Worm (Caenorhabditis elegans): ENCODE results near the gene Y55F3AM.11.

ce11 chrIV:1013233-1013798 is 30.9 kb downstream of the Y55F3AM.11 start:
- TF ChIP-seq mab-5 (tag; optimal IDR thresholded peaks at IDR 0.05) (no peak), elt-1 (tag; optimal IDR thresholded peaks at IDR 0.05) (no peak), nhr-10 (tag; optimal IDR thresholded peaks at IDR 0.05) (no peak), nhr-11 (tag; optimal IDR thresholded peaks at IDR 0.05) (no peak), nhr-6 (tag; optimal IDR thresholded peaks at IDR 0.05) (no peak), unc-62 (GFP tag; optimal IDR thresholded peaks at IDR 0.05) (no peak), ztf-11 (tag; optimal IDR thresholded peaks at IDR 0.05) (no peak), mdl-1 (tag; optimal IDR thresholded peaks at IDR 0.05) (no peak), lsy-2 (tag; optimal IDR thresholded peaks at IDR 0.05) (no peak)
